Fruit fly (Drosophila melanogaster): Measurements from ENCODE around the gene CG11109.

Gene CG11109

DNA sequence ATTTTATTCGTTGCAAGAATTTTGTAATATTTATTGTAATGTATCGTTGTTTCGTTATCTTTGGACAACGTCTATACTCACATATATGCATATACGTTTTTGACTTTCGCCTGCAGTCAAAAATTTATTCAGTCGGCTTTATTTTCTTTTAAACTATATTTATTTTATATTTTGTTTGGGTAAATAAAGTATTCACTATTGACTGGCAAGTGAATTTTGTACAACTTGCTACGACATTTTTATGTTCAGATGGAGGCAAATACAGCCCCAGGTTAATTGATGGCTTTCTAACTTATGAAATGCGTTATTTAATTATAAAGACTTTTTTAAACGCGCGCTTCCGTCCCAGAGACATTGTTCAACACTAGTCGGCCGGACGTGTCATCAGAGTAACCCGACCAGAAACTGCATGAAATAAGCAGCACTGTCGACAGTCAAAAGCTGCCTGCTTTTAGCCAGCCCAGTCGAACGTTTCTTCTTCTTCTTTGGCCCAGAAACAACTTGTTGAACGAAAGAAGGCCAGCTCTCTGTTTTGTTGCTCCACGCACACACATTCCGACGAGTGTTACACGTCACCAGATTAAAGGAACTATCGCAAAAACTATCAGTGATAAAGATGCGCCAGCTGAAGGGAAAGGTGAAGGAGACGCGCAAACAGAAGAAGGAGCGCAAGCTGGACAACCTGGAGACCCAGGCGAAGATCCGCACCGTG lies 8.5 kb upstream of the CG11109 start, which contains the start of gene CG33169 (continued):
- TF ChIP-seq CG32772 (GFP tag; IDR thresholded peaks at IDR 0.05), result peak; percentile 74
- peak; percentile 93 for TF ChIP-seq zfh2 (GFP tag; optimal IDR thresholded peaks at IDR 0.05)
- peak; percentile 88 for TF ChIP-seq sisA (GFP tag; IDR thresholded peaks at IDR 0.05)
- TF ChIP-seq Dip3 (GFP tag; optimal IDR thresholded peaks at IDR 0.05), result peak; percentile 91
- TF ChIP-seq usp (GFP tag; optimal IDR thresholded peaks at IDR 0.05), result no peak
- TF ChIP-seq ftz-f1 (GFP tag; optimal IDR thresholded peaks at IDR 0.05), result peak; percentile 97
- TF ChIP-seq disco-r (GFP tag; optimal IDR thresholded peaks at IDR 0.05), result peak; percentile 81
- peak; percentile 71; the same call in 2 of the 3 replicates for TF ChIP-seq so (GFP tag; IDR thresholded peaks at IDR 0.05)
- no peak for TF ChIP-seq pan (optimal IDR thresholded peaks at IDR 0.05)
- peak in 1 of 2 experiments; percentile 81 for TF ChIP-seq pan (GFP tag; optimal IDR thresholded peaks at IDR 0.05 in 1 of 2, IDR thresholded peaks at IDR 0.05 in 1 of 2)
- TF ChIP-seq hth (optimal IDR thresholded peaks at IDR 0.05), result no peak
- TF ChIP-seq CG12744 (GFP tag; optimal IDR thresholded peaks at IDR 0.05), result peak; percentile 77
- peak; percentile 79 for TF ChIP-seq lmd (GFP tag; IDR thresholded peaks at IDR 0.05)
- TF ChIP-seq mirr (GFP tag; optimal IDR thresholded peaks at IDR 0.05), result peak; percentile 94
- peak; percentile 12 for TF ChIP-seq CG9437 (GFP tag; optimal IDR thresholded peaks at IDR 0.05)
- peak; percentile 50; the same call in 1 of the 2 replicates for TF ChIP-seq toy (GFP tag; IDR thresholded peaks at IDR 0.05)
- TF ChIP-seq CG18476 (GFP tag; optimal IDR thresholded peaks at IDR 0.05), result peak; percentile 46
- TF ChIP-seq CG12219 (GFP tag; optimal IDR thresholded peaks at IDR 0.05), result peak; percentile 56
- peak; percentile 84 for TF ChIP-seq CG12942 (GFP tag; optimal IDR thresholded peaks at IDR 0.05)
- TF ChIP-seq unc-4 (GFP tag; IDR thresholded peaks at IDR 0.05; ENCODE audit: partially characterized antibody), result peak; percentile 57
- peak; percentile 83 for TF ChIP-seq H2.0 (GFP tag; IDR thresholded peaks at IDR 0.05)
- peak; percentile 95 for TF ChIP-seq CG1603 (tag; optimal IDR thresholded peaks at IDR 0.05)
- TF ChIP-seq CG14710 (tag; optimal IDR thresholded peaks at IDR 0.05), result peak; percentile 79
- TF ChIP-seq Deaf1 (tag; optimal IDR thresholded peaks at IDR 0.05), result peak; percentile 69
- peak; percentile 82 for TF ChIP-seq ara (GFP tag; IDR thresholded peaks at IDR 0.05)
- TF ChIP-seq CG9727 (GFP tag; optimal IDR thresholded peaks at IDR 0.05), result peak; percentile 55
- TF ChIP-seq amos (GFP tag; IDR thresholded peaks at IDR 0.05; ENCODE audit: partially characterized antibody), result peak; percentile 76
- peak in 1 of 2 experiments; percentile 62 for TF ChIP-seq bsh (GFP tag; optimal IDR thresholded peaks at IDR 0.05)
- peak; percentile 75 for TF ChIP-seq Mes4 (GFP tag; optimal IDR thresholded peaks at IDR 0.05)
- peak; percentile 96 for TF ChIP-seq CG3847 (GFP tag; IDR thresholded peaks at IDR 0.05)
- peak; percentile 53 for TF ChIP-seq Sin3A (optimal IDR thresholded peaks at IDR 0.05)
- TF ChIP-seq CG10274 (GFP tag; optimal IDR thresholded peaks at IDR 0.05), result peak; percentile 53
- no peak for TF ChIP-seq CG6254 (GFP tag; optimal IDR thresholded peaks at IDR 0.05)
- peak; percentile 90 for TF ChIP-seq CG8944 (GFP tag; optimal IDR thresholded peaks at IDR 0.05)
- peak; percentile 87 for TF ChIP-seq CG10209 (GFP tag; optimal IDR thresholded peaks at IDR 0.05)
- peak; percentile 88 for TF ChIP-seq chn (GFP tag; optimal IDR thresholded peaks at IDR 0.05)
- peak; percentile 79 for TF ChIP-seq wdn (GFP tag; IDR thresholded peaks at IDR 0.05)
- TF ChIP-seq Neu2 (GFP tag; optimal IDR thresholded peaks at IDR 0.05; ENCODE audit: borderline replicate concordance), result peak; percentile 3
- peak; percentile 83 for TF ChIP-seq Ptx1 (GFP tag; IDR thresholded peaks at IDR 0.05)
- TF ChIP-seq sd (tag; optimal IDR thresholded peaks at IDR 0.05), result peak; percentile 95
- peak; percentile 59 for TF ChIP-seq HLHmδ (GFP tag; optimal IDR thresholded peaks at IDR 0.05)
- peak; percentile 83 for TF ChIP-seq Camta (GFP tag; optimal IDR thresholded peaks at IDR 0.05)
- no peak for TF ChIP-seq fd64A (GFP tag; optimal IDR thresholded peaks at IDR 0.05)
- TF ChIP-seq crol (GFP tag; IDR thresholded peaks at IDR 0.05), result peak; percentile 54
- peak; percentile 85 for TF ChIP-seq dm (GFP tag; optimal IDR thresholded peaks at IDR 0.05)
- peak; percentile 56; the same call in 1 of the 2 replicates for TF ChIP-seq CG31441 (GFP tag; IDR thresholded peaks at IDR 0.05)
- TF ChIP-seq CG31224 (GFP tag; IDR thresholded peaks at IDR 0.05), result peak; percentile 69
- peak; percentile 84 for TF ChIP-seq NC2β (GFP tag; optimal IDR thresholded peaks at IDR 0.05)
- TF ChIP-seq CG17829 (tag; optimal IDR thresholded peaks at IDR 0.05), result peak; percentile 76
- TF ChIP-seq CG16779 (GFP tag; IDR thresholded peaks at IDR 0.05), result peak; percentile 94
- TF ChIP-seq CG12659 (GFP tag; optimal IDR thresholded peaks at IDR 0.05), result peak; percentile 93

Measured in whole organism, embryonic.